Fruit fly (Drosophila melanogaster): Measurements from ENCODE around the gene CG17917.

CG17917 gene

dm6 chr3R:6345814-6346213, 4.0 kb downstream of the CG17917 start, which contains the start of the genes SmD2 and CG18048 (continued):
- TF ChIP-seq amos (GFP tag; IDR thresholded peaks at IDR 0.05; ENCODE audit: partially characterized antibody) = peak; percentile 75
- peak; percentile 32 for TF ChIP-seq CG13424 (tag; optimal IDR thresholded peaks at IDR 0.05)
- peak; percentile 82 for TF ChIP-seq YL-1 (GFP tag; optimal IDR thresholded peaks at IDR 0.05)
- no peak for TF ChIP-seq NC2α (GFP tag; optimal IDR thresholded peaks at IDR 0.05)
- no peak for TF ChIP-seq HLH3B (GFP tag; IDR thresholded peaks at IDR 0.05)
- TF ChIP-seq CG16779 (GFP tag; IDR thresholded peaks at IDR 0.05) = no peak
- TF ChIP-seq BEAF-32 (GFP tag; optimal IDR thresholded peaks at IDR 0.05) = peak; percentile 88
- TF ChIP-seq CG18262 (tag; optimal IDR thresholded peaks at IDR 0.05) = peak; percentile 9
- no peak for TF ChIP-seq crol (GFP tag; IDR thresholded peaks at IDR 0.05)
- no peak for TF ChIP-seq fd3F (GFP tag; optimal IDR thresholded peaks at IDR 0.05)
- no peak for TF ChIP-seq nau (GFP tag; optimal IDR thresholded peaks at IDR 0.05)
- peak; percentile 43 for TF ChIP-seq CG6254 (GFP tag; optimal IDR thresholded peaks at IDR 0.05)
- no peak for TF ChIP-seq vfl (GFP tag; optimal IDR thresholded peaks at IDR 0.05)
- TF ChIP-seq croc (GFP tag; conservative IDR thresholded peaks at IDR 0.05) = no peak
- TF ChIP-seq CG18619 (GFP tag; optimal IDR thresholded peaks at IDR 0.05) = no peak
- peak; percentile 66; the same call in 2 of the 3 replicates for TF ChIP-seq CG34224 (GFP tag; IDR thresholded peaks at IDR 0.05; ENCODE audit: partially characterized antibody)
- TF ChIP-seq HHEX (GFP tag; optimal IDR thresholded peaks at IDR 0.05) = no peak
- TF ChIP-seq h (optimal IDR thresholded peaks at IDR 0.05) = no peak
- no peak for TF ChIP-seq ranshi (GFP tag; IDR thresholded peaks at IDR 0.05)
- TF ChIP-seq CG17186 (GFP tag; optimal IDR thresholded peaks at IDR 0.05) = peak; percentile 67
- no peak for TF ChIP-seq toy (GFP tag; IDR thresholded peaks at IDR 0.05)
- peak; percentile 33 for TF ChIP-seq grau (tag; optimal IDR thresholded peaks at IDR 0.05)
- TF ChIP-seq gfzf (GFP tag; optimal IDR thresholded peaks at IDR 0.05) = peak; percentile 86
- TF ChIP-seq dpn (GFP tag; optimal IDR thresholded peaks at IDR 0.05) = peak in 1 of 2 experiments; percentile 7
- no peak for TF ChIP-seq klu (GFP tag; IDR thresholded peaks at IDR 0.05)
- TF ChIP-seq Ssrp (tag; optimal IDR thresholded peaks at IDR 0.05) = peak; percentile 16
- no peak for TF ChIP-seq org-1 (GFP tag; optimal IDR thresholded peaks at IDR 0.05)
- no peak for TF ChIP-seq CG6689 (GFP tag; IDR thresholded peaks at IDR 0.05)
- TF ChIP-seq Scr (GFP tag; IDR thresholded peaks at IDR 0.05; ENCODE audit: partially characterized antibody) = peak; percentile 82
- TF ChIP-seq grn (GFP tag; optimal IDR thresholded peaks at IDR 0.05) = no peak
- no peak for TF ChIP-seq sob (GFP tag; IDR thresholded peaks at IDR 0.05)
- TF ChIP-seq Nf-YC (tag; optimal IDR thresholded peaks at IDR 0.05) = peak; percentile 18
- peak; percentile 67 for TF ChIP-seq CG30020 (tag; optimal IDR thresholded peaks at IDR 0.05)
- TF ChIP-seq bcd (GFP tag; optimal IDR thresholded peaks at IDR 0.05) = peak; percentile 12
- peak; percentile 85 for TF ChIP-seq trem (tag; optimal IDR thresholded peaks at IDR 0.05)
- TF ChIP-seq CG34422 (GFP tag; IDR thresholded peaks at IDR 0.05) = 0 out of 3 replicates have a peak, but pooled peaks have one; percentile 51
- TF ChIP-seq Fer3 (tag; optimal IDR thresholded peaks at IDR 0.05) = no peak
- TF ChIP-seq nmo (GFP tag; optimal IDR thresholded peaks at IDR 0.05) = peak; percentile 70
- TF ChIP-seq Ptx1 (GFP tag; IDR thresholded peaks at IDR 0.05) = no peak
- TF ChIP-seq nerfin-2 (GFP tag; IDR thresholded peaks at IDR 0.05; ENCODE audit: partially characterized antibody) = peak; percentile 54; the same call in 1 of the 2 replicates
- TF ChIP-seq unc-4 (GFP tag; IDR thresholded peaks at IDR 0.05; ENCODE audit: partially characterized antibody) = peak; percentile 79
- no peak for TF ChIP-seq Hr51 (GFP tag; optimal IDR thresholded peaks at IDR 0.05)
- peak; percentile 57; the same call in 1 of the 3 replicates for TF ChIP-seq CG17361 (GFP tag; IDR thresholded peaks at IDR 0.05)
- peak; percentile 8 for TF ChIP-seq Xbp1 (GFP tag; optimal IDR thresholded peaks at IDR 0.05)
- peak; percentile 13 for TF ChIP-seq Meics (GFP tag; optimal IDR thresholded peaks at IDR 0.05)
- TF ChIP-seq CG18011 (GFP tag; optimal IDR thresholded peaks at IDR 0.05) = no peak
- TF ChIP-seq hkb (optimal IDR thresholded peaks at IDR 0.05) = peak; percentile 43
- TF ChIP-seq hkb (GFP tag; IDR thresholded peaks at IDR 0.05) = no peak
- peak; percentile 72 for TF ChIP-seq HLH4C (GFP tag; IDR thresholded peaks at IDR 0.05; ENCODE audit: partially characterized antibody)
- TF ChIP-seq CG3847 (GFP tag; IDR thresholded peaks at IDR 0.05) = peak; percentile 54; the same call in 1 of the 2 replicates
